Worm (Caenorhabditis elegans) whole organism, L1 larva: ENCODE data around the gene frpr-6.

Source experiments
- C04F5.9 ChIP-seq: sonication (generic microtip); optimal IDR thresholded peaks from 2 replicates; lab custom pipeline; 2016; ENCODE audit warnings: missing genetic modification characterization, missing compliant biosample characterization
- C16A3.4 ChIP-seq: fragments of 150-350 bp; optimal IDR thresholded peaks from 2 replicates; lab custom pipeline; 2014; ENCODE audit warnings: missing biosample characterization, missing genetic modification characterization
- F16B12.6 ChIP-seq: fragments of 150-350 bp; optimal IDR thresholded peaks from 2 replicates; lab custom pipeline; 2014; ENCODE audit warnings: missing biosample characterization, missing genetic modification characterization
- Y116A8C.19 ChIP-seq: sonication (generic microtip); optimal IDR thresholded peaks from 2 replicates; lab custom pipeline; 2016; ENCODE audit warnings: missing compliant biosample characterization, missing genetic modification characterization, borderline replicate concordance
- aha-1 ChIP-seq: fragments of 150-350 bp; optimal IDR thresholded peaks from 2 replicates; lab custom pipeline; 2014; ENCODE audit warnings: missing biosample characterization, missing genetic modification characterization
- alr-1 ChIP-seq: fragments of 200-800 bp; sonication (Bioruptor generic); optimal IDR thresholded peaks from 2 replicates; lab custom pipeline; 2018; ENCODE audit warnings: borderline replicate concordance, mild to moderate bottlenecking, missing genetic modification characterization, missing compliant biosample characterization
- ama-1 ChIP-seq: fragments of 150-350 bp; optimal IDR thresholded peaks from 2 replicates; lab custom pipeline; 2014
- blmp-1 ChIP-seq: fragments of 150-350 bp; optimal IDR thresholded peaks from 2 replicates; lab custom pipeline; 2014; ENCODE audit warnings: missing biosample characterization, missing genetic modification characterization
- ceh-63 ChIP-seq: fragments of 200-800 bp; sonication (Bioruptor generic); optimal IDR thresholded peaks from 2 replicates; lab custom pipeline; 2018; ENCODE audit warnings: mild to moderate bottlenecking, missing genetic modification characterization, missing compliant biosample characterization
- ceh-8 ChIP-seq: fragments of 200-800 bp; sonication (Bioruptor generic); optimal IDR thresholded peaks from 2 replicates; lab custom pipeline; 2018; ENCODE audit warnings: mild to moderate bottlenecking, missing genetic modification characterization, moderate library complexity, missing compliant biosample characterization
- ceh-82 ChIP-seq, 3 experiments: fragments of 150-350 bp in 1 of 3; sonication (generic microtip) in 2 of 3; optimal IDR thresholded peaks; 2 replicates each; lab custom pipeline; 2014 to 2017; ENCODE audit warnings: missing biosample characterization in 3 of 3, missing genetic modification characterization in 3 of 3
- ceh-90 ChIP-seq: sonication (generic microtip); optimal IDR thresholded peaks from 2 replicates; lab custom pipeline; 2016; ENCODE audit warnings: missing genetic modification characterization, missing compliant biosample characterization
- ces-1 ChIP-seq: fragments of 150-350 bp; optimal IDR thresholded peaks from 2 replicates; lab custom pipeline; 2014; ENCODE audit warnings: missing biosample characterization, missing genetic modification reagents, missing genetic modification characterization
- dpl-1 ChIP-seq, 3 experiments: fragments of 150-350 bp in 2 of 3; sonication (generic microtip) in 1 of 3; optimal IDR thresholded peaks; 2 replicates each; lab custom pipeline; 2014 to 2017; ENCODE audit warnings: missing biosample characterization in 3 of 3, missing genetic modification characterization in 3 of 3, missing genetic modification reagents in 3 of 3
- dsc-1 ChIP-seq: sonication (generic microtip); optimal IDR thresholded peaks from 2 replicates; lab custom pipeline; 2016; ENCODE audit warnings: mild to moderate bottlenecking, missing genetic modification characterization, missing compliant biosample characterization
- efl-1 ChIP-seq, 4 experiments: fragments of 150-350 bp; optimal IDR thresholded peaks in 3 of 4; peaks in 1 of 4; 1 replicate in 1 of 4; 2 replicates in 3 of 4; lab custom pipeline; 2014; ENCODE audit warnings: missing biosample characterization in 2 of 4, missing genetic modification characterization in 2 of 4, missing genetic modification reagents in 2 of 4
- egl-13 ChIP-seq: sonication (generic microtip); optimal IDR thresholded peaks from 2 replicates; lab custom pipeline; 2016; ENCODE audit warnings: missing genotype, missing genetic modification reagents, missing genetic modification characterization, missing compliant biosample characterization
- elt-2 ChIP-seq: sonication (generic microtip); optimal IDR thresholded peaks from 2 replicates; lab custom pipeline; 2016; ENCODE audit warnings: missing genetic modification characterization, mild to moderate bottlenecking, inconsistent platforms, missing compliant biosample characterization, missing genetic modification reagents
- ets-5 ChIP-seq: fragments of 200-800 bp; sonication (Bioruptor generic); IDR thresholded peaks from 2 replicates; pipeline ENCODE4 v1.3.6; 2022; ENCODE audit warnings: missing genetic modification characterization, missing compliant biosample characterization
- fkh-10 ChIP-seq: sonication (generic microtip); optimal IDR thresholded peaks from 2 replicates; lab custom pipeline; 2017; ENCODE audit warnings: missing biosample characterization, missing genetic modification reagents, missing genetic modification characterization
- fkh-4 ChIP-seq: sonication (generic microtip); optimal IDR thresholded peaks from 2 replicates; lab custom pipeline; 2016; ENCODE audit warnings: missing compliant biosample characterization, missing genetic modification characterization, borderline replicate concordance
- fkh-8 ChIP-seq: sonication (generic microtip); optimal IDR thresholded peaks from 2 replicates; lab custom pipeline; 2016; ENCODE audit warnings: mild to moderate bottlenecking, missing genetic modification characterization, missing compliant biosample characterization
- fos-1 ChIP-seq: fragments of 150-350 bp; optimal IDR thresholded peaks from 2 replicates; lab custom pipeline; 2014; ENCODE audit warnings: missing biosample characterization, missing genetic modification characterization
- grh-1 ChIP-seq: fragments of 200-800 bp; sonication (Bioruptor generic); IDR thresholded peaks from 2 replicates; pipeline ENCODE4 v1.3.6; 2022; ENCODE audit warnings: missing genetic modification reagents, missing genetic modification characterization, missing compliant biosample characterization
- hlh-4 ChIP-seq: sonication (generic microtip); optimal IDR thresholded peaks from 2 replicates; lab custom pipeline; 2016; ENCODE audit warnings: mild to moderate bottlenecking, missing genetic modification characterization, missing compliant biosample characterization
- irx-1 ChIP-seq: sonication (generic microtip); optimal IDR thresholded peaks from 2 replicates; lab custom pipeline; 2016; ENCODE audit warnings: missing genetic modification characterization, missing compliant biosample characterization
- isw-1 ChIP-seq: fragments of 200-800 bp; sonication (Bioruptor generic); IDR thresholded peaks from 2 replicates; pipeline ENCODE4 v1.3.6; 2022; ENCODE audit warnings: missing genetic modification characterization, missing compliant biosample characterization
- lin-13 ChIP-seq: fragments of 150-350 bp; optimal IDR thresholded peaks from 2 replicates; lab custom pipeline; 2014; ENCODE audit warnings: missing biosample characterization, missing genetic modification reagents, missing genetic modification characterization
- lin-14 ChIP-seq: fragments of 200-800 bp; sonication (Bioruptor generic); optimal IDR thresholded peaks from 2 replicates; lab custom pipeline; 2018; ENCODE audit warnings: mild to moderate bottlenecking, missing genetic modification characterization, moderate library complexity, missing compliant biosample characterization
- lin-39 ChIP-seq: fragments of 150-350 bp; optimal IDR thresholded peaks from 2 replicates; lab custom pipeline; 2014; ENCODE audit warnings: missing biosample characterization, missing genetic modification reagents, missing genetic modification characterization
- lir-3 ChIP-seq: sonication (generic microtip); optimal IDR thresholded peaks from 2 replicates; lab custom pipeline; 2016; ENCODE audit warnings: mild to moderate bottlenecking, missing genetic modification characterization, moderate library complexity, missing compliant biosample characterization; ENCODE audit not compliant: poor library complexity
- lsy-2 ChIP-seq, 2 experiments: fragments of 150-350 bp; optimal IDR thresholded peaks; 2 replicates each; lab custom pipeline; 2014; ENCODE audit warnings: missing biosample characterization in 2 of 2, missing genetic modification characterization in 2 of 2
- mdl-1 ChIP-seq, 2 experiments: fragments of 150-350 bp; optimal IDR thresholded peaks; 2 replicates each; lab custom pipeline; 2014 to 2017; ENCODE audit warnings: missing biosample characterization in 2 of 2, missing genetic modification characterization in 2 of 2, inconsistent platforms in 1 of 2
- mep-1 ChIP-seq: fragments of 150-350 bp; optimal IDR thresholded peaks from 2 replicates; lab custom pipeline; 2014; ENCODE audit warnings: missing biosample characterization, missing genetic modification characterization
- nhr-11 ChIP-seq: fragments of 150-350 bp; optimal IDR thresholded peaks from 2 replicates; lab custom pipeline; 2014; ENCODE audit warnings: missing biosample characterization, missing genetic modification characterization
- nhr-12 ChIP-seq: sonication (generic microtip); optimal IDR thresholded peaks from 2 replicates; lab custom pipeline; 2017; ENCODE audit warnings: missing biosample characterization, missing genetic modification characterization
- nhr-19 ChIP-seq: fragments of 200-800 bp; sonication (Bioruptor generic); conservative IDR thresholded peaks from 2 replicates; pipeline ENCODE4 v1.3.6; 2022; ENCODE audit warnings: missing genetic modification characterization, missing compliant biosample characterization
- nhr-237 ChIP-seq: fragments of 150-350 bp; optimal IDR thresholded peaks from 2 replicates; lab custom pipeline; 2014; ENCODE audit warnings: missing biosample characterization, missing genetic modification characterization
- nhr-84 ChIP-seq: sonication (generic microtip); optimal IDR thresholded peaks from 2 replicates; lab custom pipeline; 2017; ENCODE audit warnings: missing biosample characterization, missing genetic modification characterization
- nhr-90 ChIP-seq: sonication (generic microtip); optimal IDR thresholded peaks from 2 replicates; lab custom pipeline; 2016; ENCODE audit warnings: mild to moderate bottlenecking, missing genetic modification characterization, missing compliant biosample characterization; ENCODE audit not compliant: poor library complexity
- pax-3 ChIP-seq: fragments of 200-800 bp; sonication (Bioruptor generic); optimal IDR thresholded peaks from 2 replicates; lab custom pipeline; 2018; ENCODE audit warnings: mild to moderate bottlenecking, missing genetic modification characterization, moderate library complexity, missing compliant biosample characterization
- pqm-1 ChIP-seq: sonication (generic microtip); optimal IDR thresholded peaks from 3 replicates; lab custom pipeline; 2017; ENCODE audit warnings: missing biosample characterization, missing genetic modification characterization
- sox-4 ChIP-seq: sonication (generic microtip); optimal IDR thresholded peaks from 2 replicates; lab custom pipeline; 2016; ENCODE audit warnings: missing genetic modification characterization, missing compliant biosample characterization
- sup-37 ChIP-seq: fragments of 200-800 bp; sonication (Bioruptor generic); optimal IDR thresholded peaks from 2 replicates; lab custom pipeline; 2018; ENCODE audit warnings: mild to moderate bottlenecking, missing genetic modification characterization, missing compliant biosample characterization
- swsn-7 ChIP-seq: sonication (generic microtip); optimal IDR thresholded peaks from 2 replicates; lab custom pipeline; 2016; ENCODE audit warnings: missing genetic modification characterization, missing compliant biosample characterization
- tbx-2 ChIP-seq: sonication (generic microtip); optimal IDR thresholded peaks from 2 replicates; lab custom pipeline; 2016; ENCODE audit warnings: missing genetic modification characterization, missing compliant biosample characterization
- tlp-1 ChIP-seq: fragments of 150-350 bp; optimal IDR thresholded peaks from 2 replicates; lab custom pipeline; 2014; ENCODE audit warnings: missing biosample characterization, missing genetic modification characterization
- unc-30 ChIP-seq: sonication (generic microtip); optimal IDR thresholded peaks from 2 replicates; lab custom pipeline; 2017; ENCODE audit warnings: missing biosample characterization, missing genetic modification characterization
- unc-62 ChIP-seq: fragments of 150-350 bp; optimal IDR thresholded peaks from 2 replicates; lab custom pipeline; 2014; ENCODE audit warnings: missing biosample characterization, missing genetic modification reagents, missing genetic modification characterization
- unc-86 ChIP-seq: sonication (generic microtip); optimal IDR thresholded peaks from 2 replicates; lab custom pipeline; 2016; ENCODE audit warnings: missing genetic modification characterization, missing compliant biosample characterization
- xbp-1 ChIP-seq: sonication (generic microtip); optimal IDR thresholded peaks from 2 replicates; lab custom pipeline; 2016; ENCODE audit warnings: missing genetic modification characterization, missing compliant biosample characterization
- zag-1 ChIP-seq: fragments of 150-350 bp; optimal IDR thresholded peaks from 2 replicates; lab custom pipeline; 2014; ENCODE audit warnings: missing biosample characterization, missing genetic modification characterization
- ztf-4 ChIP-seq: fragments of 150-350 bp; optimal IDR thresholded peaks from 2 replicates; lab custom pipeline; 2014; ENCODE audit warnings: missing biosample characterization, missing genetic modification characterization

The frpr-6 gene

ce11 chrV:9078815-9079525 is 22.0 kb downstream of the frpr-6 start (continued):
- TF ChIP-seq ama-1 (lab: Kevin White, UChicago) = no peak
- no peak for TF ChIP-seq ztf-4 (tag; lab: Kevin White, UChicago)
- no peak for TF ChIP-seq lir-3 (tag; lab: Kevin White, UChicago)
- no peak for TF ChIP-seq nhr-237
- TF ChIP-seq sup-37 (GFP tag; lab: Kevin White, UChicago) = no peak
- TF ChIP-seq dpl-1 (GFP tag; optimal IDR thresholded peaks at IDR 0.05; lab: Kevin White, UChicago) = no peak
- TF ChIP-seq ets-5 (GFP tag; lab: Robert Waterston, UW) = no peak
- TF ChIP-seq irx-1 (tag; lab: Kevin White, UChicago) = no peak
- no peak for TF ChIP-seq tlp-1
- no peak for TF ChIP-seq pax-3 (tag; lab: Kevin White, UChicago)
- TF ChIP-seq hlh-4 (tag; lab: Kevin White, UChicago) = no peak
- TF ChIP-seq dsc-1 = no peak
- TF ChIP-seq mdl-1 (tag; optimal IDR thresholded peaks at IDR 0.05; lab: Kevin White, UChicago) = peak in 1 of 2 experiments; percentile 45
- no peak for TF ChIP-seq ceh-63
- no peak for TF ChIP-seq fkh-8 (tag; lab: Kevin White, UChicago)
- TF ChIP-seq nhr-90 (tag; lab: Kevin White, UChicago) = peak; percentile 1
- no peak for TF ChIP-seq swsn-7 (tag; lab: Kevin White, UChicago)
- TF ChIP-seq sox-4 (tag; lab: Kevin White, UChicago) = no peak
- TF ChIP-seq isw-1 (GFP tag; lab: Robert Waterston, UW) = no peak
- TF ChIP-seq unc-30 (tag; lab: Kevin White, UChicago) = no peak
- TF ChIP-seq lin-39 (tag; lab: Kevin White, UChicago) = no peak
- no peak for TF ChIP-seq fkh-10 (GFP tag; lab: Kevin White, UChicago)
- TF ChIP-seq nhr-12 (tag; lab: Kevin White, UChicago) = no peak
- no peak for TF ChIP-seq lsy-2 (tag; optimal IDR thresholded peaks at IDR 0.05; lab: Kevin White, UChicago)
- no peak for TF ChIP-seq unc-86
- TF ChIP-seq F16B12.6 (tag; lab: Kevin White, UChicago) = no peak
- no peak for TF ChIP-seq fkh-4 (tag; lab: Kevin White, UChicago)
- peak; percentile 75 for TF ChIP-seq elt-2 (tag; lab: Kevin White, UChicago)
- TF ChIP-seq ceh-90 = no peak
- TF ChIP-seq xbp-1 (tag; lab: Kevin White, UChicago) = no peak
- TF ChIP-seq pqm-1 = no peak
- TF ChIP-seq Y116A8C.19 (tag; lab: Kevin White, UChicago) = no peak
- TF ChIP-seq unc-62 (GFP tag; lab: Kevin White, UChicago) = no peak
- no peak for TF ChIP-seq aha-1 (tag; lab: Kevin White, UChicago)
- TF ChIP-seq C16A3.4 (tag; lab: Kevin White, UChicago) = no peak
- TF ChIP-seq fos-1 (tag; lab: Kevin White, UChicago) = no peak
- TF ChIP-seq nhr-84 (tag; lab: Kevin White, UChicago) = no peak
- TF ChIP-seq ces-1 (GFP tag; lab: Kevin White, UChicago) = no peak
- TF ChIP-seq egl-13 = no peak
- TF ChIP-seq efl-1 (optimal IDR thresholded peaks at IDR 0.05; lab: Kevin White, UChicago) = no peak
- TF ChIP-seq efl-1 (GFP tag; optimal IDR thresholded peaks at IDR 0.05 in 1 of 2; lab: Kevin White, UChicago) = no peak
- no peak for TF ChIP-seq nhr-11 (tag; lab: Kevin White, UChicago)
- no peak for TF ChIP-seq ceh-82 (tag; optimal IDR thresholded peaks at IDR 0.05; lab: Kevin White, UChicago)
- TF ChIP-seq grh-1 (GFP tag; lab: Robert Waterston, UW) = no peak
- TF ChIP-seq blmp-1 (tag; lab: Kevin White, UChicago) = peak; percentile 87
- no peak for TF ChIP-seq lin-13 (GFP tag; lab: Kevin White, UChicago)
- TF ChIP-seq ceh-8 (GFP tag; lab: Kevin White, UChicago) = no peak
- no peak for TF ChIP-seq alr-1 (tag; lab: Kevin White, UChicago)
- peak; percentile 35 for TF ChIP-seq lin-14 (GFP tag; lab: Kevin White, UChicago)
- no peak for TF ChIP-seq mep-1 (tag; lab: Kevin White, UChicago)
- TF ChIP-seq nhr-19 (GFP tag; lab: Robert Waterston, UW) = peak; percentile 61
- TF ChIP-seq C04F5.9 (tag; lab: Kevin White, UChicago) = no peak
- peak; percentile 9 for TF ChIP-seq tbx-2 (tag; lab: Kevin White, UChicago)
- TF ChIP-seq zag-1 = no peak
